Worm (Caenorhabditis elegans) whole organism, midembryonic: ENCODE measurements around the gene pgl-1.

Experiments used
- T22C8.4 ChIP-seq: fragments of 200-800 bp; sonication (Bioruptor generic); IDR thresholded peaks from 2 replicates; pipeline ENCODE4 v1.3.6; 2022; ENCODE audit warnings: missing genetic modification characterization, missing compliant biosample characterization
- flt-1 ChIP-seq: fragments of 200-800 bp; sonication (Bioruptor generic); IDR thresholded peaks from 2 replicates; pipeline ENCODE4 v1.3.6; 2022; ENCODE audit warnings: missing genetic modification characterization, missing compliant biosample characterization
- klf-2 ChIP-seq: fragments of 200-800 bp; sonication (Bioruptor generic); conservative IDR thresholded peaks from 2 replicates; pipeline ENCODE4 v1.3.6; 2022; ENCODE audit warnings: missing genetic modification reagents, missing genetic modification characterization, missing compliant biosample characterization
- med-1 ChIP-seq: sonication (generic microtip); optimal IDR thresholded peaks from 2 replicates; lab custom pipeline; 2017; ENCODE audit warnings: missing genetic modification characterization, mild to moderate bottlenecking, missing compliant biosample characterization, antibody characterized with exemption, missing genetic modification reagents; ENCODE audit not compliant: insufficient read depth
- ref-1 ChIP-seq: fragments of 200-800 bp; sonication (Bioruptor generic); conservative IDR thresholded peaks from 2 replicates; pipeline ENCODE4 v1.3.6; 2022; ENCODE audit warnings: missing genetic modification reagents, missing genetic modification characterization, missing compliant biosample characterization
- tab-1 ChIP-seq: fragments of 200-800 bp; sonication (Bioruptor generic); IDR thresholded peaks from 2 replicates; pipeline ENCODE4 v1.3.6; 2022; ENCODE audit warnings: missing genetic modification characterization, missing compliant biosample characterization
- ztf-23 ChIP-seq: fragments of 200-800 bp; sonication (Bioruptor generic); IDR thresholded peaks from 2 replicates; pipeline ENCODE4 v1.3.6; 2022; ENCODE audit warnings: missing genetic modification reagents, missing genetic modification characterization, missing compliant biosample characterization
- ztf-29 ChIP-seq: fragments of 200-800 bp; sonication (Bioruptor generic); IDR thresholded peaks from 2 replicates; pipeline ENCODE4 v1.3.6; 2022; ENCODE audit warnings: missing genetic modification reagents, missing genetic modification characterization, missing compliant biosample characterization

ce11 chrIV:6925520-6925919, 51.6 kb downstream of the pgl-1 start:
- TF ChIP-seq flt-1 (no peak), med-1 (GFP tag; lab: Kevin White, UChicago) (no peak), klf-2 (GFP tag; lab: Robert Waterston, UW) (no peak), tab-1 (GFP tag; lab: Robert Waterston, UW) (no peak), ztf-29 (GFP tag; lab: Robert Waterston, UW) (no peak), ztf-23 (GFP tag; lab: Robert Waterston, UW) (no peak), T22C8.4 (GFP tag; lab: Robert Waterston, UW) (no peak), ref-1 (GFP tag; lab: Robert Waterston, UW) (no peak)
